Fruit fly (Drosophila melanogaster) whole organism, prepupa: ENCODE measurements around the gene CG8833.

Experiments
- CG10631 ChIP-seq: fragments of 200-800 bp; sonication (Bioruptor generic); optimal IDR thresholded peaks from 2 replicates; lab custom pipeline; 2016; ENCODE audit warnings: missing biosample characterization, missing genetic modification characterization
- CG10669 ChIP-seq: fragments of 200-800 bp; sonication (Bioruptor generic); optimal IDR thresholded peaks from 3 replicates; lab custom pipeline; 2018; ENCODE audit warnings: missing biosample characterization, mild to moderate bottlenecking, missing genetic modification characterization, moderate library complexity
- CG11294 ChIP-seq: fragments of 200-800 bp; sonication (Bioruptor generic); IDR thresholded peaks from 2 replicates; pipeline ENCODE4 v1.3.6; 2022; ENCODE audit warnings: missing biosample characterization, missing genetic modification characterization
- CG11902 ChIP-seq: fragments of 200-800 bp; sonication (Bioruptor generic); optimal IDR thresholded peaks from 3 replicates; lab custom pipeline; 2016; ENCODE audit warnings: missing biosample characterization, missing genetic modification characterization
- CG15336 ChIP-seq: fragments of 200-800 bp; sonication (Bioruptor generic); IDR thresholded peaks from 2 replicates; pipeline ENCODE4 v1.3.6; 2022; ENCODE audit warnings: missing biosample characterization, missing genetic modification characterization
- CG1621 ChIP-seq: fragments of 200-800 bp; sonication (Bioruptor generic); optimal IDR thresholded peaks from 3 replicates; lab custom pipeline; 2018; ENCODE audit warnings: missing biosample characterization, mild to moderate bottlenecking, missing genetic modification characterization
- CG16779 ChIP-seq: fragments of 200-800 bp; sonication (Bioruptor generic); optimal IDR thresholded peaks from 3 replicates; lab custom pipeline; 2017; ENCODE audit warnings: missing biosample characterization, mild to moderate bottlenecking, missing genetic modification characterization
- CG3032 ChIP-seq: fragments of 200-800 bp; optimal IDR thresholded peaks from 2 replicates; lab custom pipeline; 2019; ENCODE audit warnings: missing biosample characterization, mild to moderate bottlenecking, missing genetic modification characterization, moderate library complexity
- CG31627 ChIP-seq: fragments of 200-800 bp; sonication (Bioruptor generic); optimal IDR thresholded peaks from 3 replicates; lab custom pipeline; 2016; ENCODE audit warnings: missing biosample characterization, missing genetic modification characterization
- CG34406 ChIP-seq: fragments of 200-800 bp; sonication (Bioruptor generic); optimal IDR thresholded peaks from 3 replicates; lab custom pipeline; 2016; ENCODE audit warnings: missing biosample characterization, missing genetic modification characterization
- CG6163 ChIP-seq: fragments of 200-800 bp; sonication (Bioruptor generic); IDR thresholded peaks from 3 replicates; pipeline ENCODE4 v1.3.6; 2022; ENCODE audit warnings: missing biosample characterization, missing genetic modification characterization
- CG6276 ChIP-seq: fragments of 200-800 bp; sonication (Bioruptor generic); optimal IDR thresholded peaks from 2 replicates; lab custom pipeline; 2017; ENCODE audit warnings: missing biosample characterization, mild to moderate bottlenecking, missing genetic modification characterization
- CG6792 ChIP-seq: fragments of 200-800 bp; sonication (Bioruptor generic); optimal IDR thresholded peaks from 3 replicates; lab custom pipeline; 2016; ENCODE audit warnings: missing biosample characterization, missing genetic modification characterization
- CG6808 ChIP-seq: fragments of 200-800 bp; sonication (Bioruptor generic); optimal IDR thresholded peaks from 3 replicates; lab custom pipeline; 2017; ENCODE audit warnings: missing biosample characterization, missing genetic modification characterization, mild to moderate bottlenecking, moderate library complexity, missing genetic modification reagents
- CG6854 ChIP-seq: fragments of 200-800 bp; sonication (Bioruptor generic); optimal IDR thresholded peaks from 2 replicates; lab custom pipeline; 2017; ENCODE audit warnings: missing biosample characterization, mild to moderate bottlenecking, missing genetic modification characterization
- CG7368 ChIP-seq: fragments of 200-800 bp; sonication (Bioruptor generic); optimal IDR thresholded peaks from 3 replicates; lab custom pipeline; 2016; ENCODE audit warnings: missing biosample characterization, missing genetic modification characterization
- CG8119 ChIP-seq: fragments of 200-800 bp; sonication (Bioruptor generic); IDR thresholded peaks from 3 replicates; pipeline ENCODE4 v1.3.6; 2022; ENCODE audit warnings: missing biosample characterization, missing genetic modification characterization
- CG8319 ChIP-seq: fragments of 200-800 bp; sonication (Bioruptor generic); optimal IDR thresholded peaks from 3 replicates; lab custom pipeline; 2016; ENCODE audit warnings: missing biosample characterization, missing genetic modification characterization
- CG8632 ChIP-seq: fragments of 200-800 bp; sonication (Bioruptor generic); optimal IDR thresholded peaks from 3 replicates; lab custom pipeline; 2016; ENCODE audit warnings: missing biosample characterization, missing genetic modification characterization
- CG9139 ChIP-seq: fragments of 200-800 bp; sonication (Bioruptor generic); optimal IDR thresholded peaks from 3 replicates; lab custom pipeline; 2017; ENCODE audit warnings: missing biosample characterization, mild to moderate bottlenecking, missing genetic modification characterization
- Eip78C ChIP-seq: fragments of 200-800 bp; sonication (Bioruptor generic); peaks from one replicate; lab custom pipeline; 2016; ENCODE audit warnings: missing biosample characterization, missing genetic modification characterization
- Ets21C ChIP-seq: fragments of 200-800 bp; sonication (Bioruptor generic); optimal IDR thresholded peaks from 3 replicates; lab custom pipeline; 2016; ENCODE audit warnings: missing biosample characterization, missing genetic modification characterization
- Ets96B ChIP-seq: fragments of 200-800 bp; optimal IDR thresholded peaks from 2 replicates; lab custom pipeline; 2019; ENCODE audit warnings: missing biosample characterization, mild to moderate bottlenecking, missing genetic modification characterization, moderate library complexity
- Hr39 ChIP-seq: fragments of 200-800 bp; sonication (Bioruptor generic); optimal IDR thresholded peaks from 2 replicates; lab custom pipeline; 2016; ENCODE audit warnings: missing biosample characterization, missing genetic modification characterization
- Lpt ChIP-seq: fragments of 200-800 bp; sonication (Bioruptor generic); optimal IDR thresholded peaks from 3 replicates; lab custom pipeline; 2016; ENCODE audit warnings: missing biosample characterization, missing genetic modification characterization
- Met ChIP-seq: fragments of 200-800 bp; sonication (Bioruptor generic); optimal IDR thresholded peaks from 3 replicates; lab custom pipeline; 2016; ENCODE audit warnings: missing biosample characterization, missing genetic modification characterization
- OdsH ChIP-seq: fragments of 200-800 bp; sonication (Bioruptor generic); optimal IDR thresholded peaks from 3 replicates; lab custom pipeline; 2016; ENCODE audit warnings: missing biosample characterization, missing genetic modification characterization
- Smox ChIP-seq: fragments of 200-800 bp; sonication (Bioruptor generic); optimal IDR thresholded peaks from 3 replicates; lab custom pipeline; 2016; ENCODE audit warnings: missing biosample characterization, missing genetic modification characterization
- Sox15 ChIP-seq: fragments of 200-800 bp; sonication (Bioruptor generic); optimal IDR thresholded peaks from 3 replicates; lab custom pipeline; 2016; ENCODE audit warnings: missing biosample characterization, missing genetic modification characterization
- achi ChIP-seq: fragments of 200-800 bp; sonication (Bioruptor generic); optimal IDR thresholded peaks from 3 replicates; lab custom pipeline; 2016; ENCODE audit warnings: missing biosample characterization, missing genetic modification characterization
- acj6 ChIP-seq: fragments of 200-800 bp; sonication (Bioruptor generic); optimal IDR thresholded peaks from 3 replicates; lab custom pipeline; 2016; ENCODE audit warnings: missing biosample characterization, missing genetic modification characterization
- dac ChIP-seq: fragments of 200-800 bp; sonication (Bioruptor generic); optimal IDR thresholded peaks from 2 replicates; lab custom pipeline; 2017; ENCODE audit warnings: missing biosample characterization, mild to moderate bottlenecking, missing genetic modification characterization
- eg ChIP-seq: fragments of 200-800 bp; sonication (Bioruptor generic); IDR thresholded peaks from 3 replicates; pipeline ENCODE4 v1.3.6; 2022; ENCODE audit warnings: missing biosample characterization, missing genetic modification characterization
- esn ChIP-seq: fragments of 200-800 bp; sonication (Bioruptor generic); optimal IDR thresholded peaks from 2 replicates; lab custom pipeline; 2016; ENCODE audit warnings: missing biosample characterization, mild to moderate bottlenecking, missing genetic modification characterization, moderate library complexity
- lz ChIP-seq: fragments of 200-800 bp; sonication (Bioruptor generic); optimal IDR thresholded peaks from 3 replicates; lab custom pipeline; 2016; ENCODE audit warnings: missing biosample characterization, missing genetic modification characterization
- net ChIP-seq: fragments of 200-800 bp; sonication (Bioruptor generic); optimal IDR thresholded peaks from 3 replicates; lab custom pipeline; 2016; ENCODE audit warnings: missing biosample characterization, missing genetic modification characterization
- pdm3 ChIP-seq: fragments of 200-800 bp; sonication (Bioruptor generic); optimal IDR thresholded peaks from 3 replicates; lab custom pipeline; 2016; ENCODE audit warnings: missing biosample characterization, missing genetic modification characterization
- ss ChIP-seq, 2 experiments: fragments of 200-800 bp; sonication (Bioruptor generic); optimal IDR thresholded peaks; 2 replicates in 1 of 2; 3 replicates in 1 of 2; lab custom pipeline; 2017 to 2018; ENCODE audit warnings: mild to moderate bottlenecking in 2 of 2, missing biosample characterization in 2 of 2, missing genetic modification characterization in 2 of 2, moderate library complexity in 1 of 2
- vri ChIP-seq: fragments of 200-800 bp; sonication (Bioruptor generic); optimal IDR thresholded peaks from 3 replicates; lab custom pipeline; 2016; ENCODE audit warnings: missing biosample characterization, mild to moderate bottlenecking, missing genetic modification characterization

The CG8833 gene

DNA sequence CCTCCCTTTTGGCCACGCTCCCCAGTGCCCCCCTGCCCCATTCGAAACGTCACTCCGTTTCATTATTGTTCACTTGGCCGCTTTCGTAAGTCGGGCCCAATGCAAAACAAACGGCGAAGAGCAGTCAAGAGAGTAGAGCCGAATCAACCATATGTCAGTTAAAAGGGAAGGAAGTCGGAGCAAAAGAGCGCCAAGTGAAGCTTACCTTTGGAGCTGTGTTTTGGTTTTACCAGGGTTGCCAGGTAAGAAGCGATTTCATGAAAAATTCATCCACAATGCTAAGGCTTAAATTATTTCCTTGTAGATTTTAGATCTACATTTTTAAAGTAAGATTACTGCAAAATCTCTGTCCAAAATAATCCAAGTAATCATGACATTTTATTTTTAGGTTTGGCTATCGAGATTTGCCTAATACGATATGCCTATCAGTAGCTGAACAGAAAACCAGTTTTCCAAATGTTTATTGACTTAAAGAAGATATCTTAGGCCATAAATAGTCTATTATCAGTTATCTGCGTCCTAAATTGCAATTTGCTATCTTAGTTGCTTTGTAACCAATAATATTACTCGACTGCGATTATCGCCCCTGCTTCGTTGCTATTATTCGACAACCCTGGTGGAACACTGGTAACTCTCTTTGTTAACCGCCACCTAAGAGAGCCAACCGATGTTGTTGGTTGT lies 9.8 kb upstream of the CG8833 start (continued):
- peak; percentile 97 for TF ChIP-seq CG6808 (GFP tag; lab: Kevin White, UChicago)
- peak; percentile 96 for TF ChIP-seq Hr39 (GFP tag; lab: Kevin White, UChicago)
- peak; percentile 98 for TF ChIP-seq Eip78C (GFP tag; lab: Kevin White, UChicago)
- TF ChIP-seq CG6792 = peak; percentile 95
- TF ChIP-seq Smox (GFP tag; lab: Kevin White, UChicago) = peak; percentile 96
- TF ChIP-seq ss (GFP tag; optimal IDR thresholded peaks at IDR 0.05; lab: Kevin White, UChicago) = peak; percentile 86 to 95
- TF ChIP-seq CG6854 = peak; percentile 85
- TF ChIP-seq Sox15 = peak; percentile 95
- peak; percentile 83 for TF ChIP-seq dac (GFP tag; lab: Kevin White, UChicago)
- peak; percentile 94 for TF ChIP-seq lz (GFP tag; lab: Kevin White, UChicago)
- peak; percentile 93 for TF ChIP-seq CG10631 (GFP tag; lab: Kevin White, UChicago)
- peak; percentile 94 for TF ChIP-seq CG8319
- peak; percentile 95 for TF ChIP-seq CG8632
- TF ChIP-seq CG34406 = peak; percentile 94
- peak; percentile 85 for TF ChIP-seq CG16779 (tag; lab: Kevin White, UChicago)
- TF ChIP-seq achi = peak; percentile 95
- peak; percentile 86 for TF ChIP-seq vri (GFP tag; lab: Kevin White, UChicago)
- TF ChIP-seq Met (GFP tag; lab: Kevin White, UChicago) = peak; percentile 96
- TF ChIP-seq CG6276 (GFP tag; lab: Kevin White, UChicago) = peak; percentile 97
- TF ChIP-seq CG7368 = peak; percentile 86
- peak; percentile 96 for TF ChIP-seq OdsH (GFP tag; lab: Kevin White, UChicago)
- TF ChIP-seq CG9139 (GFP tag; lab: Kevin White, UChicago) = peak; percentile 85
- TF ChIP-seq net (GFP tag; lab: Kevin White, UChicago) = peak; percentile 96
- peak; percentile 96 for TF ChIP-seq pdm3 (GFP tag; lab: Kevin White, UChicago)
- peak; percentile 93 for TF ChIP-seq Ets21C (GFP tag; lab: Kevin White, UChicago)
- peak; percentile 96 for TF ChIP-seq CG31627 (GFP tag; lab: Kevin White, UChicago)
- TF ChIP-seq CG10669 = peak; percentile 93
- TF ChIP-seq CG11902 = peak; percentile 92
- TF ChIP-seq, all 60 proteins: peak for 60

- no peak for TF ChIP-seq Lpt
- no peak for TF ChIP-seq pdm3 (GFP tag; lab: Kevin White, UChicago)
- peak; percentile 67 for TF ChIP-seq eg (GFP tag; lab: Robert Waterston, UW)
- TF ChIP-seq CG6163 (GFP tag; lab: Robert Waterston, UW) = peak; percentile 52; the same call in 1 of the 3 replicates
- TF ChIP-seq CG16779 (tag; lab: Kevin White, UChicago) = no peak
- no peak for TF ChIP-seq esn (GFP tag; lab: Kevin White, UChicago)
- TF ChIP-seq CG8632 = no peak
- peak; percentile 37 for TF ChIP-seq CG3032 (tag; lab: Kevin White, UChicago)
- no peak for TF ChIP-seq CG8119 (GFP tag; lab: Robert Waterston, UW)
- TF ChIP-seq CG10631 (GFP tag; lab: Kevin White, UChicago) = no peak
- no peak for TF ChIP-seq CG11902
- peak; percentile 2 to 19 for TF ChIP-seq ss (GFP tag; optimal IDR thresholded peaks at IDR 0.05; lab: Kevin White, UChicago)
Measured at dm6 chr3L:13936771-13937170, 8.0 kb upstream of the CG8833 start.

DNA sequence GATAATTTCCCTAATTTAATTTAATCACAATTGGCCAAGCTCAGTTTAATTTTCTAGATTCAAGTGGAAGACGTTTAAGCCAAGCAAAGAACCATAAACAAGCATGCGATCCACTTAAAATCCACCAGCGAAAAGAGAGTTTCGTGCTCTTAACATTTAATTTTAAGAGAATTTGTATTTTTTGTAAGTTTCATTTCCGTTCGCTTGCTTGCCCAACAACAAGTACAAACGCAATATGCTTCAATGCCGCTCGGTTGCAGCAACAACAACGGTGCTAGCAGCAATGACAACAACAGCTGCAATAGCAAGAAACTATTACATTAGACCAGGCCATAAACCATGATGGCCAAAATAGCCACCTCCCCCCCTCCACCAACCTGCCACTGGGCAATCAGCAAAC lies 6.1 kb upstream of the CG8833 start:
- TF ChIP-seq CG11902 (no peak), CG11294 (GFP tag; lab: Robert Waterston, UW) (no peak), CG8119 (GFP tag; lab: Robert Waterston, UW) (0 out of 3 replicates have a peak, but pooled peaks have one; percentile 30), OdsH (GFP tag; lab: Kevin White, UChicago) (no peak), acj6 (no peak), vri (GFP tag; lab: Kevin White, UChicago) (no peak), Ets96B (tag; lab: Kevin White, UChicago) (no peak), CG6163 (GFP tag; lab: Robert Waterston, UW) (peak; percentile 29; the same call in 1 of the 3 replicates), CG1621 (tag; lab: Kevin White, UChicago) (no peak), CG10631 (GFP tag; lab: Kevin White, UChicago) (no peak), CG15336 (peak; percentile 35; the same call in 1 of the 2 replicates), CG6854 (peak; percentile 49), net (GFP tag; lab: Kevin White, UChicago) (no peak)
